Fruit fly (Drosophila melanogaster): ENCODE data around the gene Faa.

Faa gene

dm6 chr3L:4073755-4074154, at the start of gene Faa:
Faa (minus strand) TSS chr3L:4073954.
- no peak for TF ChIP-seq tj (GFP tag; optimal IDR thresholded peaks at IDR 0.05)
- no peak for TF ChIP-seq Clk (GFP tag; optimal IDR thresholded peaks at IDR 0.05)
- no peak for TF ChIP-seq CG12768 (GFP tag; optimal IDR thresholded peaks at IDR 0.05)
- no peak for TF ChIP-seq Crg-1 (GFP tag; optimal IDR thresholded peaks at IDR 0.05)
- TF ChIP-seq CG7101 (tag; optimal IDR thresholded peaks at IDR 0.05), result no peak
- no peak for TF ChIP-seq cic (GFP tag; optimal IDR thresholded peaks at IDR 0.05)
- no peak for TF ChIP-seq Hr96 (GFP tag; optimal IDR thresholded peaks at IDR 0.05)
- TF ChIP-seq ovo (GFP tag; optimal IDR thresholded peaks at IDR 0.05), result no peak
- no peak for TF ChIP-seq CG14711 (tag; optimal IDR thresholded peaks at IDR 0.05)
- TF ChIP-seq toe (GFP tag; optimal IDR thresholded peaks at IDR 0.05), result no peak
- TF ChIP-seq CG1620 (GFP tag; optimal IDR thresholded peaks at IDR 0.05), result no peak

dm6 chr3L:4122185-4122767, 48.5 kb upstream of the Faa start, which contains the start of gene Chd64:
Chd64 (minus strand) TSS chr3L:4122388.
- TF ChIP-seq toe (GFP tag; optimal IDR thresholded peaks at IDR 0.05) (no peak), CG7101 (tag; optimal IDR thresholded peaks at IDR 0.05) (peak; percentile 83), cnc (optimal IDR thresholded peaks at IDR 0.05) (no peak), Hr96 (GFP tag; optimal IDR thresholded peaks at IDR 0.05) (peak; percentile 72), CG7045 (GFP tag; optimal IDR thresholded peaks at IDR 0.05) (peak; percentile 53), CG14711 (tag; optimal IDR thresholded peaks at IDR 0.05) (peak; percentile 55), CG1620 (GFP tag; optimal IDR thresholded peaks at IDR 0.05) (peak; percentile 45), Mnt (GFP tag; optimal IDR thresholded peaks at IDR 0.05) (peak; percentile 68), kay (GFP tag; ENCODE audit: borderline replicate concordance) (peak; percentile 96), Clk (GFP tag; optimal IDR thresholded peaks at IDR 0.05) (peak; percentile 1), pad (GFP tag; optimal IDR thresholded peaks at IDR 0.05) (peak; percentile 59), bab1 (GFP tag; optimal IDR thresholded peaks at IDR 0.05) (peak; percentile 80), cic (GFP tag; optimal IDR thresholded peaks at IDR 0.05) (peak; percentile 90), CG12768 (GFP tag; optimal IDR thresholded peaks at IDR 0.05) (peak; percentile 84), CG33017 (tag; optimal IDR thresholded peaks at IDR 0.05) (peak; percentile 78), tj (GFP tag; optimal IDR thresholded peaks at IDR 0.05) (peak; percentile 56), ovo (GFP tag; optimal IDR thresholded peaks at IDR 0.05) (peak; percentile 55), CG5204 (GFP tag; optimal IDR thresholded peaks at IDR 0.05) (no peak), Crg-1 (GFP tag; optimal IDR thresholded peaks at IDR 0.05) (peak; percentile 75), CG11617 (GFP tag; optimal IDR thresholded peaks at IDR 0.05) (peak; percentile 25)

- TF ChIP-seq kay (GFP tag; ENCODE audit: borderline replicate concordance) (peak; percentile 65), Mnt (GFP tag; optimal IDR thresholded peaks at IDR 0.05) (no peak)
These were observed 47.8 kb upstream of the Faa start for dm6 chr3L:4121589-4121988.

DNA sequence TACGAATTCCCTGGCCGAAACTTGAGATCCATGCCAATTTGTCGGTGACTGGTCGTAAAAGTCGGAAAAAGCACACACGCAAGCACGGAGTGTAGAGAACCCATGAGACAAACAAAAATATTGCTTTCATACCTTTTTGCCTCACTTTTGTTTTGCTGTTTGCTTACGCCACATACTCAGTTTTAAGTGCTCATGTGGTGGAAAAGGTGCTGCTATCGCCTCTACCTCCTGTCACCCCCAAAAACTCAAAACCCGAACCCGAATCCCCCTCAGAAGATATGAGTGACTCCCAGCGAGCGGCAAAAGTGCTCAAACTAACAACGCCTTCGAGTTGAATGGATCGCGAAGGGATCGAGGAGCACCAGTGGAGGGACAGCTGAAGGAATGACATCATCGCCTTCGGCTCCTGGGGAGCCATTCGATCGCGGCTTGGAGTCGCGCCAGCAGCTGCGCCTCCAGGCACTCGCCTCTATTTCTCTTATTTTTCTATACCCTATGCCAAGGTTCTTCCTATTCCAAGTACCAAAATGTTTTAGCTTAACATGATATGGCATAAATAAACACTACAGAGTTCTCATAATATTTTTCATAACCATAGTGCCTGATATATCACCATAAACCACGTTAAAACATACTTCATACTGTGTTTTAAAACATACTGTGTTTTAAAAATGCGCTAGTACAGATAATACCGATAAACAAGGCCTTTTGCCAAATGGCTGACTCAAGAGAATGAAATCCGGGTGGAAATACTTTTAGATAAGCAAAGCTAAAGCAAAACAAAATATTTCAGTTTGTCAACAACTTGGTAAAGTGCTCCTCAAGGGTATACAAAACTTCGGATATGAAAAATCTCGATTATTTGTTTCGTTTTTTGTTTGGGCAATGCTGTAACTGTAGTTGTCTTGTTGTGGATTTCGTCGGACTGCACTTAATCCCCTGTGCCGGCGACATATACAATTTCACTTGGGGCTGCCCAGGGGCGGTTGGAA, 46.9 kb upstream of the Faa start:
- TF ChIP-seq Crg-1 (GFP tag; optimal IDR thresholded peaks at IDR 0.05) (no peak), CG7045 (GFP tag; optimal IDR thresholded peaks at IDR 0.05) (no peak), CG11617 (GFP tag; optimal IDR thresholded peaks at IDR 0.05) (no peak), cic (GFP tag; optimal IDR thresholded peaks at IDR 0.05) (peak; percentile 22), Hr96 (GFP tag; optimal IDR thresholded peaks at IDR 0.05) (no peak), CG33017 (tag; optimal IDR thresholded peaks at IDR 0.05) (no peak), CG14711 (tag; optimal IDR thresholded peaks at IDR 0.05) (no peak), toe (GFP tag; optimal IDR thresholded peaks at IDR 0.05) (no peak), CG5204 (GFP tag; optimal IDR thresholded peaks at IDR 0.05) (no peak), ovo (GFP tag; optimal IDR thresholded peaks at IDR 0.05) (no peak), bab1 (GFP tag; optimal IDR thresholded peaks at IDR 0.05) (peak; percentile 54), Mnt (GFP tag; optimal IDR thresholded peaks at IDR 0.05) (no peak), CG1620 (GFP tag; optimal IDR thresholded peaks at IDR 0.05) (no peak), tj (GFP tag; optimal IDR thresholded peaks at IDR 0.05) (peak; percentile 98), CG12768 (GFP tag; optimal IDR thresholded peaks at IDR 0.05) (peak; percentile 40), kay (GFP tag; ENCODE audit: borderline replicate concordance) (peak; percentile 88), CG7101 (tag; optimal IDR thresholded peaks at IDR 0.05) (no peak), Clk (GFP tag; optimal IDR thresholded peaks at IDR 0.05) (no peak)

dm6 chr3L:4119636-4120357, 46.0 kb upstream of the Faa start:
- no peak for TF ChIP-seq CG7045 (GFP tag; optimal IDR thresholded peaks at IDR 0.05)
- peak; percentile 2 for TF ChIP-seq Hr96 (GFP tag; optimal IDR thresholded peaks at IDR 0.05)

DNA sequence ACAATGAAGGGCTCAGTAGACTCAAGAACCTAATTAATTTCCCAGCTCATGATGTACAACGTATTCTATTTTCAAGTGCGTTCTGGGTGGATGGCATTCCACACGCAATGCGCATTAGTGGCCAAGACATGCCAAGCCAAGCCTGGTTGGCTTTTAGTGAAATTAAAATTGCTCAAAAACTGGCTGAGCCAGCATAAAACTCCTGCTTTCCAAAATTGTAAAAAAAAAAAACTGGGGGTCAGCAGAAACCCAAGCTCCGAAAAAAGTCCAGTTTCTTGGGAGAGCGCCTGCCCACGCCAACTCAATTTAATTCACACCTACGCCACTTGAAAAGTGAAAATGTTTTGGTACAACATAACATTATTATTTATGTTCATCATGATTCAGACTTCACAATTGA, 44.6 kb upstream of the Faa start:
- no peak for TF ChIP-seq toe (GFP tag; optimal IDR thresholded peaks at IDR 0.05)
- peak; percentile 88 for TF ChIP-seq tj (GFP tag; optimal IDR thresholded peaks at IDR 0.05)
